Worm (Caenorhabditis elegans) whole organism, mixed stage, embryonic: ENCODE data around the gene dnj-14.

Source experiments
- ceh-43 ChIP-seq: fragments of 200-800 bp; sonication (Bioruptor generic); optimal IDR thresholded peaks from 2 replicates; lab custom pipeline; 2018; ENCODE audit warnings: mild to moderate bottlenecking, missing genetic modification characterization, moderate library complexity, missing compliant biosample characterization
- elt-1 ChIP-seq: sonication (generic microtip); optimal IDR thresholded peaks from 2 replicates; lab custom pipeline; 2017; ENCODE audit warnings: missing genetic modification characterization, mild to moderate bottlenecking, missing compliant biosample characterization, antibody characterized with exemption, moderate library complexity, borderline replicate concordance; ENCODE audit not compliant: insufficient read depth
- nhr-28 ChIP-seq: fragments of 150-350 bp; optimal IDR thresholded peaks from 2 replicates; lab custom pipeline; 2014; ENCODE audit warnings: missing biosample characterization, missing genetic modification characterization
- nhr-76 ChIP-seq: sonication (generic microtip); optimal IDR thresholded peaks from 2 replicates; lab custom pipeline; 2017; ENCODE audit warnings: missing biosample characterization, missing genetic modification characterization
- sem-2 ChIP-seq: fragments of 200-800 bp; sonication (Bioruptor generic); optimal IDR thresholded peaks from 2 replicates; lab custom pipeline; 2018; ENCODE audit warnings: mild to moderate bottlenecking, missing genetic modification characterization, missing compliant biosample characterization
- snpc-4 ChIP-seq: fragments of 150-350 bp; optimal IDR thresholded peaks from 2 replicates; lab custom pipeline; 2014; ENCODE audit warnings: missing biosample characterization, missing genetic modification characterization
- unc-39 ChIP-seq: fragments of 150-350 bp; optimal IDR thresholded peaks from 2 replicates; lab custom pipeline; 2014; ENCODE audit warnings: missing biosample characterization, missing genetic modification characterization
- unc-62 ChIP-seq: fragments of 150-350 bp; optimal IDR thresholded peaks from 2 replicates; lab custom pipeline; 2014; ENCODE audit warnings: missing biosample characterization, missing genetic modification reagents, missing genetic modification characterization

- TF ChIP-seq sem-2 (GFP tag; lab: Kevin White, UChicago): no peak
- no peak for TF ChIP-seq nhr-28 (tag; lab: Kevin White, UChicago)
- TF ChIP-seq elt-1 (tag; lab: Kevin White, UChicago): no peak
- no peak for TF ChIP-seq nhr-76 (tag; lab: Kevin White, UChicago)
- TF ChIP-seq ceh-43 (GFP tag; lab: Kevin White, UChicago): no peak
- TF ChIP-seq unc-39: no peak
- TF ChIP-seq snpc-4 (tag; lab: Kevin White, UChicago): no peak
- TF ChIP-seq unc-62 (GFP tag; lab: Kevin White, UChicago): no peak
Measured at ce11 chrX:4698271-4698670, 13.3 kb downstream of the dnj-14 start.
